Worm (Caenorhabditis elegans) whole organism, L3 larva: ENCODE data around the gene F16G10.11.

Experiments
- ceh-16 ChIP-seq: sonication (generic microtip); optimal IDR thresholded peaks from 2 replicates; lab custom pipeline; 2017; ENCODE audit warnings: missing biosample characterization, missing genetic modification characterization
- ceh-9 ChIP-seq: sonication (generic microtip); optimal IDR thresholded peaks from 2 replicates; lab custom pipeline; 2018; ENCODE audit warnings: missing biosample characterization, missing genetic modification characterization
- elt-2 ChIP-seq: sonication (generic microtip); optimal IDR thresholded peaks from 2 replicates; lab custom pipeline; 2016; ENCODE audit warnings: missing genetic modification reagents, mild to moderate bottlenecking, missing genetic modification characterization, missing compliant biosample characterization
- jun-1 ChIP-seq: fragments of 150-350 bp; optimal IDR thresholded peaks from 2 replicates; lab custom pipeline; 2014; ENCODE audit warnings: missing biosample characterization, missing genetic modification reagents, missing genetic modification characterization
- lin-15B ChIP-seq: fragments of 150-350 bp; optimal IDR thresholded peaks from 2 replicates; lab custom pipeline; 2014; ENCODE audit warnings: missing biosample characterization, missing genetic modification characterization
- lsy-12 ChIP-seq: sonication (generic microtip); optimal IDR thresholded peaks from 2 replicates; lab custom pipeline; 2016; ENCODE audit warnings: mild to moderate bottlenecking, missing genetic modification characterization, missing compliant biosample characterization
- nfya-1 ChIP-seq: sonication (generic microtip); optimal IDR thresholded peaks from 2 replicates; lab custom pipeline; 2017; ENCODE audit warnings: missing genetic modification characterization, mild to moderate bottlenecking, missing compliant biosample characterization, antibody characterized with exemption, moderate library complexity; ENCODE audit not compliant: insufficient read depth
- nhr-11 ChIP-seq: fragments of 150-350 bp; optimal IDR thresholded peaks from 2 replicates; lab custom pipeline; 2014; ENCODE audit warnings: missing biosample characterization, missing genetic modification characterization
- nhr-12 ChIP-seq: fragments of 150-350 bp; optimal IDR thresholded peaks from 2 replicates; lab custom pipeline; 2014; ENCODE audit warnings: missing biosample characterization, missing genetic modification characterization
- nhr-43 ChIP-seq: sonication (generic microtip); optimal IDR thresholded peaks from 2 replicates; lab custom pipeline; 2016; ENCODE audit warnings: mild to moderate bottlenecking, missing genetic modification characterization, missing compliant biosample characterization; ENCODE audit not compliant: poor library complexity, severe bottlenecking
- nhr-77 ChIP-seq: fragments of 150-350 bp; optimal IDR thresholded peaks from 2 replicates; lab custom pipeline; 2014; ENCODE audit warnings: missing biosample characterization, missing genetic modification characterization
- pqm-1 ChIP-seq: fragments of 150-350 bp; optimal IDR thresholded peaks from 2 replicates; lab custom pipeline; 2017; ENCODE audit warnings: missing biosample characterization, missing genetic modification characterization, inconsistent platforms
- unc-62 ChIP-seq: fragments of 150-350 bp; sonication (generic microtip); optimal IDR thresholded peaks from 4 replicates; lab custom pipeline; 2014; ENCODE audit warnings: missing biosample characterization, missing genetic modification reagents, missing genetic modification characterization
- zag-1 ChIP-seq: fragments of 150-350 bp; optimal IDR thresholded peaks from 2 replicates; lab custom pipeline; 2014; ENCODE audit warnings: missing biosample characterization, missing genetic modification characterization

DNA sequence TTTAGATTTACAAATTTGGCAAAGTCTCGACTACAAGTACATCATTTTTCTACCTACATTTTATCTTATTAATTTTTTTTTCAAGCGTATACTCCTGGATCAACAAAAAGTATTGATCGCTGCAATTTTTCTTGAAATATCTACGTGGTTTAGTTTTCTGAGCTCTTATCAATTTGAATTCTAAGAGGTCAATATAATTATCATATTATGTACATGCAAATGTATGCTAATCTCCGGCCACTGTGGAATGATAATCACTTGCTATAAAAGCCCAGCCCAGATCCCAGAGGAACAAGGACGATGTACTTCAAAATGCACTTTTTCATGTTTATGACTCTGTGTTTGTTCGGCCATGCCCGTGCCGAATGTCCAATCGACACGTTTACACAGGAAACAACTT lies 36.9 kb downstream of the F16G10.11 start, which contains the start of gene F43C11.1:
- TF ChIP-seq lin-15B: no peak
- no peak for TF ChIP-seq nhr-43
- TF ChIP-seq ceh-9: no peak
- no peak for TF ChIP-seq nhr-77 (tag; lab: Kevin White, UChicago)
- no peak for TF ChIP-seq jun-1 (tag; lab: Kevin White, UChicago)
- TF ChIP-seq zag-1: no peak
- TF ChIP-seq unc-62 (GFP tag; lab: Kevin White, UChicago): no peak
- TF ChIP-seq pqm-1 (tag; lab: Kevin White, UChicago): no peak
- no peak for TF ChIP-seq lsy-12
- no peak for TF ChIP-seq elt-2 (tag; lab: Kevin White, UChicago)
- TF ChIP-seq nhr-11 (tag; lab: Kevin White, UChicago): no peak
- TF ChIP-seq nhr-12 (tag; lab: Kevin White, UChicago): no peak
- TF ChIP-seq ceh-16: no peak
- TF ChIP-seq nfya-1: no peak
